Worm (Caenorhabditis elegans) whole organism, late embryonic: ENCODE data around the gene ceh-92.

Experiments
- ceh-9 ChIP-seq: sonication (generic microtip); optimal IDR thresholded peaks from 2 replicates; lab custom pipeline; 2016; ENCODE audit warnings: mild to moderate bottlenecking, missing genetic modification characterization, inconsistent platforms, missing compliant biosample characterization
- elt-2 ChIP-seq: sonication (generic microtip); optimal IDR thresholded peaks from 2 replicates; lab custom pipeline; 2016; ENCODE audit warnings: missing genetic modification reagents, missing genetic modification characterization, missing compliant biosample characterization
- ets-4 ChIP-seq: sonication (generic microtip); optimal IDR thresholded peaks from 2 replicates; lab custom pipeline; 2016; ENCODE audit warnings: missing genetic modification characterization, missing compliant biosample characterization
- hlh-30 ChIP-seq: sonication (generic microtip); optimal IDR thresholded peaks from 2 replicates; lab custom pipeline; 2017; ENCODE audit warnings: antibody characterized with exemption, missing genetic modification characterization, missing compliant biosample characterization; ENCODE audit not compliant: insufficient read depth
- nhr-11 ChIP-seq: fragments of 150-350 bp; optimal IDR thresholded peaks from 2 replicates; lab custom pipeline; 2014; ENCODE audit warnings: missing biosample characterization, missing genetic modification characterization
- pha-4 ChIP-seq: fragments of 150-350 bp; optimal IDR thresholded peaks from 2 replicates; lab custom pipeline; 2018; ENCODE audit warnings: missing biosample characterization, missing genetic modification reagents, missing genetic modification characterization
- unc-86 ChIP-seq: sonication (generic microtip); optimal IDR thresholded peaks from 2 replicates; lab custom pipeline; 2016; ENCODE audit warnings: missing genetic modification characterization, missing compliant biosample characterization

DNA sequence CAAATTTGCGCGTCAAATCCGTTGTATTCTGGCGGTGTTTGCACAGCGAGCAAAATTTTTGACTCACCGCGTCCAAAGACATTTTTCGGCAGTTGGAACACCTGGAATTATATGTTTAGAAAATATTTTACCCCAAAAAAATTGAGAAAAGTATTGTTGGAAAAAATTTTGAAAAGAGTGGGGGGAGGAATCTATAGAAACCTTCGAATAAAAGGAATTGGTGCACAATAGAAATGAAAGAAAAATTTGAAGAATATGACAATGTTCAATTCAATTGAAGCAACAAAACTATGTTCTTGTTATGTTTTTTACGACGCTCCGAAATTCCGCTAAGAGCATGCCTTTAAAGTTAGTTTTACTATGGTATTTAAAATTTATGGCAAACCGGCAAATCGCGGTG lies 48.0 kb downstream of the ceh-92 start, which contains the start of gene Y66A7A.7:
- no peak for TF ChIP-seq nhr-11 (tag; lab: Kevin White, UChicago)
- no peak for TF ChIP-seq ets-4
- no peak for TF ChIP-seq pha-4 (tag; lab: Kevin White, UChicago)
- no peak for TF ChIP-seq elt-2 (tag; lab: Kevin White, UChicago)
- TF ChIP-seq ceh-9 (tag; lab: Kevin White, UChicago), result no peak
- no peak for TF ChIP-seq hlh-30 (tag; lab: Kevin White, UChicago)
- TF ChIP-seq unc-86 (tag; lab: Kevin White, UChicago), result no peak
